Fruit fly (Drosophila melanogaster) whole organism: ENCODE data around the gene mu2.

Source experiments
- pan ChIP-seq: fragments of >200 bp; optimal IDR thresholded peaks from 2 replicates; lab custom pipeline; 2017
- psq ChIP-seq: fragments of >200 bp; optimal IDR thresholded peaks from 2 replicates; lab custom pipeline; 2017

DNA sequence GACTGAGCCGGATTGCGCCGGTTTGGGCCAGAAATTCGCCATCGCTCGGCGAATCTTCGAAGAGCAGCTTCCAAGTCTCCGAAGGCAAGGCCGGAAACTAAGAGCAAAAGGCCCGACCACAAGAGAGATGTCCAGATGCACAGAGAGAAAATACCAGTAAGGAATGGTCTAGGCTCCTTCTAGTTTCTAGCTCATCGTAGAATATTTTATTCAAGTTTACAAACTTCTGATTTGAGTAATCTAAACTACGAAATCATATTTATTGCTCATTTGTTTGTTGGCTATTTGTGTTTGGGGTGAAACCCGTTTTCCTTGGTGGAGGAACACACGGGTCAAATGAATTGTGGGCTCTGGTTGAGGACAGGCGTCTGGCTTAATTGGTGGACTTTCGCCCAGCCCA lies 9.8 kb downstream of the mu2 start:
- TF ChIP-seq pan (no peak), psq (lab: Kevin White, UChicago) (no peak)
